Worm (Caenorhabditis elegans): ENCODE results near the gene F13H10.1.

DNA sequence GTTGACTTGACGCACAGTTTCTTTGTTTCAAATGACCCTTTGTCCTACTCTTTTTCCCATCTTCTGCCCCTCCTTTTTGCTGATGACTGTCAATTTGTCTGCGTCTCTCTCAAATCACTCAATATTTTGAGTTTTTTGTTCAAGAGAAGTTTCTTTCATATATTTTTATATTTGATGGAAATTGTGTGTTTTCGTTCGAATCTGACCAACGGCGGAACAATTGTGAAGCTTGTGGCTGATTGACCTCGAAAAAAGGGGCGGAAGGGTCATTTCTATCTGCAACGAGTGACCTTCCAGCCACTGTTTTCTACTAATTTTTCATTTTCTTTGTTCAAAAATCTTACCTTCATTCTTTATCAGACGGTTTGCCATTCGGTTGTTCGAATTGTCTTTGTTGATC is 25.7 kb upstream of the F13H10.1 start:
- TF ChIP-seq sem-4 (tag; optimal IDR thresholded peaks at IDR 0.05) (no peak), R02D3.7 (tag; optimal IDR thresholded peaks at IDR 0.05) (no peak), nhr-10 (tag; optimal IDR thresholded peaks at IDR 0.05) (no peak), unc-39 (tag; optimal IDR thresholded peaks at IDR 0.05) (no peak), egl-27 (tag; optimal IDR thresholded peaks at IDR 0.05) (no peak), lin-11 (tag; optimal IDR thresholded peaks at IDR 0.05) (no peak), nhr-6 (tag; optimal IDR thresholded peaks at IDR 0.05) (no peak), aly-2 (tag; optimal IDR thresholded peaks at IDR 0.05) (no peak), ama-1 (optimal IDR thresholded peaks at IDR 0.05) (no peak), nhr-12 (tag; optimal IDR thresholded peaks at IDR 0.05) (no peak), ztf-1 (GFP tag; conservative IDR thresholded peaks at IDR 0.05) (no peak), lin-13 (GFP tag; optimal IDR thresholded peaks at IDR 0.05) (no peak)

Data from whole organism, L2 larva.